Worm (Caenorhabditis elegans) whole organism, L4 larva: ENCODE data around the gene egl-36.

Experiments used
- aly-2 ChIP-seq: sonication (generic microtip); optimal IDR thresholded peaks from 2 replicates; lab custom pipeline; 2018; ENCODE audit warnings: missing biosample characterization, missing genetic modification characterization
- ceh-32 ChIP-seq: sonication (generic microtip); optimal IDR thresholded peaks from 2 replicates; lab custom pipeline; 2016; ENCODE audit warnings: mild to moderate bottlenecking, missing genetic modification characterization, missing compliant biosample characterization; ENCODE audit not compliant: poor library complexity
- ceh-62 ChIP-seq: sonication (generic microtip); optimal IDR thresholded peaks from 2 replicates; lab custom pipeline; 2017; ENCODE audit warnings: missing biosample characterization, missing genetic modification characterization
- daf-12 ChIP-seq: fragments of 150-350 bp; optimal IDR thresholded peaks from 2 replicates; lab custom pipeline; 2014; ENCODE audit warnings: missing biosample characterization, missing genetic modification reagents, missing genetic modification characterization
- nhr-28 ChIP-seq: fragments of 150-350 bp; optimal IDR thresholded peaks from 2 replicates; lab custom pipeline; 2014; ENCODE audit warnings: missing biosample characterization, missing genetic modification characterization
- nhr-6 ChIP-seq: fragments of 150-350 bp; optimal IDR thresholded peaks from 2 replicates; lab custom pipeline; 2014; ENCODE audit warnings: missing biosample characterization, missing genetic modification characterization
- nhr-77 ChIP-seq: fragments of 150-350 bp; optimal IDR thresholded peaks from 2 replicates; lab custom pipeline; 2014; ENCODE audit warnings: missing biosample characterization, missing genetic modification characterization
- skn-1 ChIP-seq: fragments of 150-350 bp; optimal IDR thresholded peaks from 2 replicates; lab custom pipeline; 2014; ENCODE audit warnings: missing biosample characterization, missing genetic modification characterization
- snpc-1.2 ChIP-seq: fragments of 200-800 bp; sonication (Bioruptor generic); IDR thresholded peaks from 2 replicates; pipeline ENCODE4 v1.3.6; 2022; ENCODE audit warnings: missing genetic modification reagents, missing genetic modification characterization, missing compliant biosample characterization
- unc-39 ChIP-seq: sonication (generic microtip); optimal IDR thresholded peaks from 2 replicates; lab custom pipeline; 2017; ENCODE audit warnings: missing biosample characterization, missing genetic modification characterization
- ztf-11 ChIP-seq: fragments of 150-350 bp; optimal IDR thresholded peaks from 2 replicates; lab custom pipeline; 2014; ENCODE audit warnings: missing biosample characterization, missing genetic modification characterization

DNA sequence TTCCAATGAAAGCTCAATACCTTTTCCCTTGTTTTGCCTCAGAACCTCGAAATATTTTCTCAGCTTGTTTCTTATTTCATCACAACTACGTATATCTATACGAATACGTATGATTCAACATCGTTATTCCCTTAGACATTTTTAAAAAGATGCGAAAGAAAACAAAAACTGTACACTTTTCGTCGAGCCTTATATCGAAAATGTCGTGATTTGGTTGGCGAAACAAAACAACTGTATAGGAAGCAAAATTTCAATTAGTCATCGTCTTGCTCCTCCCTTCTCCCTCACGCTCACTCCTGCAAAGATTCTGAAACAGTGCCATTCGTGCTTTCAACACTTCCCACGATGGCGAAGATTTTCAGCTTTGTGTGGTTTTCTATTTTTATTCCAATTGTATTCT lies 53.1 kb downstream of the egl-36 start, which contains the start of gene ttr-14:
- TF ChIP-seq daf-12 (tag; lab: Kevin White, UChicago), result no peak
- TF ChIP-seq nhr-77 (tag; lab: Kevin White, UChicago), result no peak
- no peak for TF ChIP-seq nhr-6
- no peak for TF ChIP-seq ceh-32 (tag; lab: Kevin White, UChicago)
- TF ChIP-seq unc-39 (tag; lab: Kevin White, UChicago), result no peak
- no peak for TF ChIP-seq ceh-62 (tag; lab: Kevin White, UChicago)
- no peak for TF ChIP-seq ztf-11 (tag; lab: Kevin White, UChicago)
- TF ChIP-seq snpc-1.2 (GFP tag; lab: Robert Waterston, UW), result no peak
- TF ChIP-seq nhr-28 (tag; lab: Kevin White, UChicago), result no peak
- no peak for TF ChIP-seq skn-1 (tag; lab: Kevin White, UChicago)
- no peak for TF ChIP-seq aly-2 (tag; lab: Kevin White, UChicago)
